Fruit fly (Drosophila melanogaster) whole organism, embryonic: ENCODE results near the gene Glut1.

Experiments used
- CG10147 ChIP-seq: fragments of 200-800 bp; sonication (Bioruptor generic); optimal IDR thresholded peaks from 2 replicates; lab custom pipeline; 2019; ENCODE audit warnings: missing biosample characterization, mild to moderate bottlenecking, missing genetic modification characterization, moderate library complexity
- CG10274 ChIP-seq: fragments of 200-800 bp; sonication (Bioruptor generic); optimal IDR thresholded peaks from 3 replicates; lab custom pipeline; 2017; ENCODE audit warnings: missing biosample characterization, mild to moderate bottlenecking, missing genetic modification characterization
- CG10543 ChIP-seq: fragments of 200-800 bp; sonication (Bioruptor generic); optimal IDR thresholded peaks from 3 replicates; lab custom pipeline; 2017; ENCODE audit warnings: missing biosample characterization, mild to moderate bottlenecking, missing genetic modification characterization, moderate library complexity
- CG11504 ChIP-seq: fragments of 200-800 bp; sonication (Bioruptor generic); optimal IDR thresholded peaks from 3 replicates; lab custom pipeline; 2019; ENCODE audit warnings: missing biosample characterization, mild to moderate bottlenecking, missing genetic modification characterization, moderate library complexity
- CG11723 ChIP-seq: fragments of 200-800 bp; sonication (Bioruptor generic); optimal IDR thresholded peaks from 2 replicates; lab custom pipeline; 2017; ENCODE audit warnings: missing biosample characterization, mild to moderate bottlenecking, missing genetic modification characterization
- CG12769 ChIP-seq: fragments of 200-800 bp; sonication (Bioruptor generic); optimal IDR thresholded peaks from 2 replicates; lab custom pipeline; 2019; ENCODE audit warnings: missing biosample characterization, mild to moderate bottlenecking, missing genetic modification characterization, moderate library complexity
- CG15514 ChIP-seq: fragments of 200-800 bp; sonication (Bioruptor generic); optimal IDR thresholded peaks from 3 replicates; lab custom pipeline; 2017; ENCODE audit warnings: missing biosample characterization, missing genetic modification characterization, mild to moderate bottlenecking, moderate library complexity, missing genetic modification reagents
- CG17186 ChIP-seq: fragments of 200-800 bp; sonication (Bioruptor generic); optimal IDR thresholded peaks from 3 replicates; lab custom pipeline; 2017; ENCODE audit warnings: missing biosample characterization, missing genetic modification reagents, missing genetic modification characterization
- CG17829 ChIP-seq: fragments of 200-800 bp; optimal IDR thresholded peaks from 2 replicates; lab custom pipeline; 2019; ENCODE audit warnings: missing biosample characterization, mild to moderate bottlenecking, missing genetic modification characterization, moderate library complexity
- CG2712 ChIP-seq: fragments of 200-800 bp; optimal IDR thresholded peaks from 3 replicates; lab custom pipeline; 2019; ENCODE audit warnings: missing biosample characterization, mild to moderate bottlenecking, missing genetic modification characterization, moderate library complexity
- CG32772 ChIP-seq: fragments of 200-800 bp; sonication (Bioruptor generic); IDR thresholded peaks from 2 replicates; pipeline ENCODE4 v1.3.6; 2022; ENCODE audit warnings: missing biosample characterization, missing genetic modification characterization
- CG3847 ChIP-seq: fragments of 200-800 bp; sonication (Bioruptor generic); IDR thresholded peaks from 2 replicates; pipeline ENCODE4 v1.3.6; 2022; ENCODE audit warnings: missing biosample characterization, missing genetic modification characterization
- CG4360 ChIP-seq: fragments of 200-800 bp; sonication (Bioruptor generic); IDR thresholded peaks from 2 replicates; pipeline ENCODE4 v1.3.6; 2022; ENCODE audit warnings: missing biosample characterization, missing genetic modification characterization
- CG43689 ChIP-seq: fragments of 200-800 bp; sonication (Bioruptor generic); IDR thresholded peaks from 2 replicates; pipeline ENCODE4 v1.3.6; 2022; ENCODE audit warnings: missing biosample characterization, missing genetic modification characterization
- CG4820 ChIP-seq: fragments of 200-800 bp; sonication (Bioruptor generic); optimal IDR thresholded peaks from 3 replicates; lab custom pipeline; 2016; ENCODE audit warnings: missing biosample characterization, missing genetic modification characterization
- CG7786 ChIP-seq: fragments of 200-800 bp; sonication (Bioruptor generic); optimal IDR thresholded peaks from 2 replicates; lab custom pipeline; 2016; ENCODE audit warnings: missing biosample characterization, missing genetic modification characterization
- CG7839 ChIP-seq: fragments of 200-800 bp; sonication (Bioruptor generic); optimal IDR thresholded peaks from 3 replicates; lab custom pipeline; 2018; ENCODE audit warnings: missing biosample characterization, mild to moderate bottlenecking, missing genetic modification characterization, moderate library complexity
- CG8281 ChIP-seq: fragments of 200-800 bp; sonication (Bioruptor generic); optimal IDR thresholded peaks from 2 replicates; lab custom pipeline; 2018; ENCODE audit warnings: missing biosample characterization, mild to moderate bottlenecking, missing genetic modification characterization, moderate library complexity
- CG9437 ChIP-seq: fragments of 200-800 bp; sonication (Bioruptor generic); optimal IDR thresholded peaks from 2 replicates; lab custom pipeline; 2018; ENCODE audit warnings: missing biosample characterization, mild to moderate bottlenecking, missing genetic modification characterization
- CG9797 ChIP-seq: fragments of 200-800 bp; sonication (Bioruptor generic); optimal IDR thresholded peaks from 3 replicates; lab custom pipeline; 2018; ENCODE audit warnings: missing biosample characterization, mild to moderate bottlenecking, missing genetic modification characterization
- CTCF ChIP-seq: fragments of 200-800 bp; sonication (Bioruptor generic); optimal IDR thresholded peaks from 2 replicates; lab custom pipeline; 2017; ENCODE audit warnings: missing biosample characterization, mild to moderate bottlenecking, missing genetic modification characterization, moderate library complexity
- E2f1 ChIP-seq: fragments of 200-800 bp; sonication (Bioruptor generic); IDR thresholded peaks from 2 replicates; pipeline ENCODE4 v1.3.6; 2022; ENCODE audit warnings: missing biosample characterization, missing genetic modification characterization
- Fer3 ChIP-seq: fragments of 200-800 bp; sonication (Bioruptor generic); optimal IDR thresholded peaks from 2 replicates; lab custom pipeline; 2018; ENCODE audit warnings: missing biosample characterization, mild to moderate bottlenecking, missing genetic modification characterization, moderate library complexity
- Hey ChIP-seq: fragments of 200-800 bp; sonication (Bioruptor generic); optimal IDR thresholded peaks from 3 replicates; lab custom pipeline; 2018; ENCODE audit warnings: missing biosample characterization, mild to moderate bottlenecking, missing genetic modification characterization
- MBD-R2 ChIP-seq: fragments of 200-800 bp; sonication (Bioruptor generic); IDR thresholded peaks from 2 replicates; pipeline ENCODE4 v1.3.6; 2022; ENCODE audit warnings: missing biosample characterization, missing genetic modification characterization
- Mrtf ChIP-seq: fragments of 200-800 bp; sonication (Bioruptor generic); IDR thresholded peaks from 3 replicates; pipeline ENCODE4 v1.3.6; 2022; ENCODE audit warnings: missing biosample characterization, missing genetic modification characterization
- Sry-δ ChIP-seq: fragments of 200-800 bp; sonication (Bioruptor generic); optimal IDR thresholded peaks from 2 replicates; lab custom pipeline; 2016; ENCODE audit warnings: missing biosample characterization, missing genetic modification characterization
- Trl ChIP-seq, 3 experiments: fragments of >200 bp in 2 of 3; fragments of 200-800 bp in 1 of 3; sonication (Bioruptor generic) in 1 of 3; optimal IDR thresholded peaks; 2 replicates in 1 of 3; 3 replicates in 2 of 3; lab custom pipeline; 2016 to 2017; ENCODE audit warnings: missing biosample characterization in 1 of 3, missing genetic modification characterization in 1 of 3
- chinmo ChIP-seq: fragments of 200-800 bp; sonication (Bioruptor generic); IDR thresholded peaks from 4 replicates; pipeline ENCODE4 v1.3.6; 2022; ENCODE audit warnings: missing biosample characterization, missing genetic modification characterization; ENCODE audit not compliant: partially characterized antibody
- ci ChIP-seq: fragments of 200-800 bp; sonication (Bioruptor generic); IDR thresholded peaks from 3 replicates; pipeline ENCODE4 v1.3.6; 2022; ENCODE audit warnings: missing biosample characterization, missing genetic modification characterization
- croc ChIP-seq: fragments of 200-800 bp; sonication (Bioruptor generic); conservative IDR thresholded peaks from 3 replicates; pipeline ENCODE4 v1.3.6; 2022; ENCODE audit warnings: missing biosample characterization, missing genetic modification characterization
- exex ChIP-seq: fragments of 200-800 bp; sonication (Bioruptor generic); optimal IDR thresholded peaks from 4 replicates; lab custom pipeline; 2018; ENCODE audit warnings: missing biosample characterization, mild to moderate bottlenecking, missing genetic modification characterization, moderate library complexity
- gcm2 ChIP-seq: fragments of 200-800 bp; sonication (Bioruptor generic); optimal IDR thresholded peaks from 2 replicates; lab custom pipeline; 2016; ENCODE audit warnings: missing biosample characterization, missing genetic modification characterization
- gfzf ChIP-seq: fragments of 200-800 bp; sonication (Bioruptor generic); optimal IDR thresholded peaks from 2 replicates; lab custom pipeline; 2016; ENCODE audit warnings: missing biosample characterization, mild to moderate bottlenecking, missing genetic modification characterization, moderate library complexity
- hkb ChIP-seq, 2 experiments: fragments of 200-800 bp in 1 of 2; fragments of >200 bp in 1 of 2; sonication (Bioruptor generic) in 1 of 2; IDR thresholded peaks in 1 of 2; optimal IDR thresholded peaks in 1 of 2; 2 replicates each; pipeline versions ENCODE4 v1.3.6 to Lab custom; 2017 to 2022; ENCODE audit warnings: missing biosample characterization in 1 of 2, missing genetic modification characterization in 1 of 2
- jigr1 ChIP-seq: fragments of 200-800 bp; sonication (Bioruptor generic); IDR thresholded peaks from 3 replicates; pipeline ENCODE4 v1.3.6; 2022; ENCODE audit warnings: missing biosample characterization, missing genetic modification characterization
- knrl ChIP-seq: fragments of 200-800 bp; sonication (Bioruptor generic); IDR thresholded peaks from 3 replicates; pipeline ENCODE4 v1.3.6; 2022; ENCODE audit warnings: missing biosample characterization, missing genetic modification characterization; ENCODE audit not compliant: partially characterized antibody
- org-1 ChIP-seq: fragments of 200-800 bp; sonication (Bioruptor generic); optimal IDR thresholded peaks from 2 replicates; lab custom pipeline; 2017; ENCODE audit warnings: missing biosample characterization, missing genetic modification characterization
- schlank ChIP-seq: fragments of 200-800 bp; sonication (Bioruptor generic); optimal IDR thresholded peaks from 2 replicates; lab custom pipeline; 2018; ENCODE audit warnings: missing biosample characterization, mild to moderate bottlenecking, missing genetic modification characterization
- scrt ChIP-seq: fragments of 200-800 bp; sonication (Bioruptor generic); optimal IDR thresholded peaks from 2 replicates; lab custom pipeline; 2018; ENCODE audit warnings: missing biosample characterization, mild to moderate bottlenecking, missing genetic modification characterization, moderate library complexity
- sd ChIP-seq: fragments of 200-800 bp; sonication (Bioruptor generic); optimal IDR thresholded peaks from 3 replicates; lab custom pipeline; 2018; ENCODE audit warnings: missing biosample characterization, mild to moderate bottlenecking, missing genetic modification characterization, moderate library complexity
- sens ChIP-seq: fragments of 200-800 bp; sonication (Bioruptor generic); peaks from one replicate; lab custom pipeline; 2016; ENCODE audit warnings: missing biosample characterization, missing genetic modification characterization
- so ChIP-seq: fragments of 200-800 bp; sonication (Bioruptor generic); IDR thresholded peaks from 3 replicates; pipeline ENCODE4 v1.3.6; 2022; ENCODE audit warnings: missing biosample characterization, missing genetic modification characterization
- sug ChIP-seq: fragments of 200-800 bp; optimal IDR thresholded peaks from 2 replicates; lab custom pipeline; 2019; ENCODE audit warnings: missing biosample characterization, mild to moderate bottlenecking, missing genetic modification characterization, moderate library complexity
- tap ChIP-seq: fragments of 200-800 bp; optimal IDR thresholded peaks from 3 replicates; lab custom pipeline; 2019; ENCODE audit warnings: missing biosample characterization, mild to moderate bottlenecking, missing genetic modification characterization, moderate library complexity
- zen2 ChIP-seq: fragments of 200-800 bp; sonication (Bioruptor generic); IDR thresholded peaks from 3 replicates; pipeline ENCODE4 v1.3.6; 2022; ENCODE audit warnings: missing biosample characterization, missing genetic modification characterization; ENCODE audit not compliant: partially characterized antibody

Gene Glut1

DNA sequence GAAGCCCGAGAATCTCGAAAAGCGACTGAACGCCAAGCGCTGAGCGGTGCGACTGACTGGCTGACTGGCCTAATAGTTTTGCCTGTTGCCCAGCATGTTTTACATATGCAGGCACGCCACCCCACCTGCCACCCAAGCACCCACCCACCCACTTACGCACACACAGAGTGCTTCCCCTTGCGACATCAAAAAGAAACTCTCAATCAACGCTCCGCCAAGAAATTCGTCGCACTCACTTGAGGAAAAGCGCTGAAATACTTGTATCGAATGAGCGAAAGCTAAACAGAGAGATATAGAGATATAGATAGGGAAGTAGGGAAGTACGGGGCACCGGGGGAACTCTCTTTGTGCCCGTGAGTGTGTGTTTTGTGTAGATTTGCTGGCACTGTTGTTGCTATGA is 86.7 kb downstream of the Glut1 start (continued):
- TF ChIP-seq tap (tag; lab: Kevin White, UChicago) (no peak), sens (GFP tag; lab: Kevin White, UChicago) (peak; percentile 7), CG9437 (GFP tag; lab: Kevin White, UChicago) (no peak), CG3847 (GFP tag; lab: Robert Waterston, UW) (0 out of 2 replicates have a peak, but pooled peaks have one; percentile 9), Fer3 (no peak), CG10147 (GFP tag; lab: Kevin White, UChicago) (no peak), CG4360 (GFP tag; lab: Robert Waterston, UW) (no peak), gfzf (GFP tag; lab: Kevin White, UChicago) (no peak), schlank (tag; lab: Kevin White, UChicago) (no peak), so (GFP tag; lab: Robert Waterston, UW) (no peak), CG11723 (no peak), zen2 (GFP tag; lab: Robert Waterston, UW) (0 out of 3 replicates have a peak, but pooled peaks have one; percentile 31), CG11504 (tag; lab: Kevin White, UChicago) (no peak), CG43689 (no peak), E2f1 (no peak), CG10543 (GFP tag; lab: Kevin White, UChicago) (peak; percentile 44), sug (tag; lab: Kevin White, UChicago) (no peak), scrt (no peak), CTCF (no peak), Mrtf (GFP tag; lab: Robert Waterston, UW) (0 out of 3 replicates have a peak, but pooled peaks have one; percentile 41), CG7786 (no peak), CG32772 (GFP tag; lab: Robert Waterston, UW) (no peak), Trl (optimal IDR thresholded peaks at IDR 0.05; lab: Kevin White, UChicago) (peak in 1 of 2 experiments; percentile 45), Trl (GFP tag; optimal IDR thresholded peaks at IDR 0.05; lab: Kevin White, UChicago) (no peak), CG12769 (tag; lab: Kevin White, UChicago) (peak; percentile 97), CG2712 (no peak), Sry-δ (GFP tag; lab: Kevin White, UChicago) (no peak), CG4820 (GFP tag; lab: Kevin White, UChicago) (no peak)

- TF ChIP-seq exex = peak; percentile 65
- TF ChIP-seq Hey = peak; percentile 95
- TF ChIP-seq sd (tag; lab: Kevin White, UChicago) = peak; percentile 13
- no peak for TF ChIP-seq CG10274 (GFP tag; lab: Kevin White, UChicago)
- TF ChIP-seq CG15514 (GFP tag; lab: Kevin White, UChicago) = peak; percentile 38
- TF ChIP-seq CG12769 (tag; lab: Kevin White, UChicago) = peak; percentile 3
- no peak for TF ChIP-seq CG8281
- TF ChIP-seq chinmo (GFP tag; lab: Robert Waterston, UW) = 0 out of 4 replicates have a peak, but pooled peaks have one; percentile 38
- TF ChIP-seq sens (GFP tag; lab: Kevin White, UChicago) = peak; percentile 8
- TF ChIP-seq, all 482 proteins: peak for 7
Measured at dm6 chr3L:1005859-1006258, 92.0 kb downstream of the Glut1 start.

DNA sequence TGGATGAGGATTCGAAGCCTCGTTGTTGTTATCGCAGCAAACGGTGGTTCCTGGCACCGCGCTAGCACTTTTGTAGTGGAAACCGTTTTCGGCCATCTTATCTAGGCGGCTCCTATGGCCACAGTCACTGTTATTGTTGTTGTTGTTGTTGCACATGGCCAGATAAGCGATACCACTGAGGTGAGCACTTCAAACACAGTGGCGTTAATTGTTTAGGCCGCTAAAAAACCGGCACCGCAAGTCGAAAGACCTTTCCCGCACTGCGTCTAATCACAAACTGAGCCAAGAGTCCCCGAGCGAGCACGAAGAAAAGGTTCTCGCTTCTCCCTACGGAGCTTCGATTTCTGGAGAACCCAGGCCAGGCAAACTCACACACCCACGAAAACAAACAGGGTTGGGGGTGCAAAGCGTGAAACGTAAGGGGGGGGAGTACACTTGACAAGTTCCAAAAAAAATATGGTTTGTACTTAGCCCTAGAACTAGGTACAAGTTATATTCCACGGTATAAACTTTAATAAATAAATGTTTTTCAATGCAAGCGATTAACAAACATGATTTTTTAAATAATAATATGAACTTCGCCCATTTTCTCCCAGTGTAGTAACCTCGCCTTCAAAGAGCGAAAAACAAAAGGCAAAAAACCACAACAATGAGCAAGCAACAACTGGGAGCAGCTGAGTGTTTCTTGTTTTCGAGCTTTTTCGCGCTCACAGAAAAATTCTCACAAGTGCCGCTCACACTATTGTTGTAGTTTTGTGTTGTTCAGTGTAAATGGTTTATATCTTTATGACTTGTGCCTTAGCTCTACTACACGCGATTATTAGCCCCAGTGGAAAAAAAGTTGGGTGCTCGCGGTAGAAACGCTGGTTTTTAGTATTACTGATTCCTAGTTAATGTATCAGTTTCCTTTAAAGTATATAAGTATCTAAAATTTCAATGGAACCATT is 93.9 kb downstream of the Glut1 start:
- TF ChIP-seq gcm2 (GFP tag; lab: Kevin White, UChicago) (no peak), MBD-R2 (GFP tag; lab: Robert Waterston, UW) (peak; percentile 78; the same call in 1 of the 2 replicates), CG9797 (GFP tag; lab: Kevin White, UChicago) (no peak), croc (GFP tag; lab: Robert Waterston, UW) (peak; percentile 74; the same call in 2 of the 3 replicates), sens (GFP tag; lab: Kevin White, UChicago) (peak; percentile 97), jigr1 (GFP tag; lab: Robert Waterston, UW) (peak; percentile 67; the same call in 2 of the 3 replicates), CG17829 (tag; lab: Kevin White, UChicago) (peak; percentile 84), knrl (GFP tag; lab: Robert Waterston, UW) (no peak), ci (GFP tag; lab: Robert Waterston, UW) (peak; percentile 91), org-1 (GFP tag; lab: Kevin White, UChicago) (peak; percentile 74), scrt (peak; percentile 84), CG17186 (GFP tag; lab: Kevin White, UChicago) (no peak), CG7839 (tag; lab: Kevin White, UChicago) (peak; percentile 92), hkb (optimal IDR thresholded peaks at IDR 0.05; lab: Kevin White, UChicago) (no peak), hkb (GFP tag; IDR thresholded peaks at IDR 0.05; lab: Robert Waterston, UW) (peak; percentile 91)
